Worm (Caenorhabditis elegans) whole organism, L2 larva: ENCODE results near the gene F08G12.3.
A peak's percentile ranks its signal among the peaks of the same experiment; 100 is the strongest.

ENCODE experiments used
- C34F6.9 ChIP-seq: fragments of 150-350 bp; optimal IDR thresholded peaks from 2 replicates; lab custom pipeline; 2014; ENCODE audit warnings: missing biosample characterization, missing genetic modification characterization
- F13H6.1 ChIP-seq: sonication (generic microtip); optimal IDR thresholded peaks from 2 replicates; lab custom pipeline; 2016; ENCODE audit warnings: missing genetic modification characterization, missing compliant biosample characterization
- R02D3.7 ChIP-seq: fragments of 150-350 bp; optimal IDR thresholded peaks from 2 replicates; lab custom pipeline; 2014; ENCODE audit warnings: missing biosample characterization, missing genetic modification characterization
- Y55F3AM.14 ChIP-seq: fragments of 200-800 bp; sonication (Bioruptor generic); optimal IDR thresholded peaks from 2 replicates; lab custom pipeline; 2018; ENCODE audit warnings: mild to moderate bottlenecking, missing genetic modification characterization, missing compliant biosample characterization
- ZK546.5 ChIP-seq: sonication (generic microtip); optimal IDR thresholded peaks from 2 replicates; lab custom pipeline; 2017; ENCODE audit warnings: missing biosample characterization, missing genetic modification characterization
- aly-2 ChIP-seq: fragments of 150-350 bp; optimal IDR thresholded peaks from 2 replicates; lab custom pipeline; 2014; ENCODE audit warnings: missing biosample characterization, missing genetic modification characterization
- ama-1 ChIP-seq: fragments of 150-350 bp; optimal IDR thresholded peaks from 2 replicates; lab custom pipeline; 2018; ENCODE audit warnings: inconsistent platforms
- blmp-1 ChIP-seq: sonication (generic microtip); optimal IDR thresholded peaks from 2 replicates; lab custom pipeline; 2017; ENCODE audit warnings: missing genetic modification characterization, mild to moderate bottlenecking, missing compliant biosample characterization, antibody characterized with exemption, moderate library complexity; ENCODE audit not compliant: insufficient read depth
- ceh-16 ChIP-seq: fragments of 150-350 bp; optimal IDR thresholded peaks from 2 replicates; lab custom pipeline; 2014; ENCODE audit warnings: missing biosample characterization, missing genetic modification characterization
- ceh-82 ChIP-seq: fragments of 150-350 bp; optimal IDR thresholded peaks from 2 replicates; lab custom pipeline; 2014; ENCODE audit warnings: missing biosample characterization, missing genetic modification characterization
- crh-2 ChIP-seq: sonication (generic microtip); optimal IDR thresholded peaks from 2 replicates; lab custom pipeline; 2017; ENCODE audit warnings: missing biosample characterization, missing genetic modification characterization
- dmd-4 ChIP-seq: sonication (generic microtip); optimal IDR thresholded peaks from 2 replicates; lab custom pipeline; 2017; ENCODE audit warnings: missing biosample characterization, missing genetic modification characterization
- egl-27 ChIP-seq: sonication (generic microtip); optimal IDR thresholded peaks from 3 replicates; lab custom pipeline; 2017; ENCODE audit warnings: missing biosample characterization, missing genetic modification reagents, missing genetic modification characterization
- elt-1 ChIP-seq: fragments of 150-350 bp; optimal IDR thresholded peaks from 2 replicates; lab custom pipeline; 2014; ENCODE audit warnings: missing biosample characterization, missing genetic modification characterization
- elt-3 ChIP-seq: sonication (generic microtip); optimal IDR thresholded peaks from 2 replicates; lab custom pipeline; 2017; ENCODE audit warnings: missing biosample characterization, missing genetic modification characterization
- fos-1 ChIP-seq: fragments of 150-350 bp; optimal IDR thresholded peaks from 2 replicates; lab custom pipeline; 2014; ENCODE audit warnings: missing biosample characterization, missing genetic modification characterization
- gmeb-1 ChIP-seq: fragments of 150-350 bp; optimal IDR thresholded peaks from 2 replicates; lab custom pipeline; 2014; ENCODE audit warnings: missing biosample characterization, missing genetic modification characterization
- lin-11 ChIP-seq: fragments of 150-350 bp; sonication (generic microtip); optimal IDR thresholded peaks from 2 replicates; lab custom pipeline; 2014; ENCODE audit warnings: missing biosample characterization, missing genetic modification characterization, inconsistent platforms, mixed read lengths
- lin-39 ChIP-seq: fragments of 150-350 bp; optimal IDR thresholded peaks from 2 replicates; lab custom pipeline; 2014; ENCODE audit warnings: missing biosample characterization, missing genetic modification reagents, missing genetic modification characterization
- lsy-2 ChIP-seq, 2 experiments: fragments of 150-350 bp in 1 of 2; sonication (generic microtip) in 1 of 2; optimal IDR thresholded peaks; 2 replicates each; lab custom pipeline; 2014 to 2017; ENCODE audit warnings: missing biosample characterization in 2 of 2, missing genetic modification characterization in 2 of 2
- mab-5 ChIP-seq: fragments of 150-350 bp; optimal IDR thresholded peaks from 2 replicates; lab custom pipeline; 2014; ENCODE audit warnings: missing biosample characterization, missing genetic modification characterization
- mbf-1 ChIP-seq: sonication (generic microtip); optimal IDR thresholded peaks from 2 replicates; lab custom pipeline; 2017; ENCODE audit warnings: missing biosample characterization, missing genetic modification characterization
- mdl-1 ChIP-seq, 2 experiments: fragments of 150-350 bp in 1 of 2; sonication (generic microtip) in 1 of 2; optimal IDR thresholded peaks; 2 replicates each; lab custom pipeline; 2017; ENCODE audit warnings: missing biosample characterization in 2 of 2, missing genetic modification characterization in 2 of 2
- nhr-10 ChIP-seq: sonication (generic microtip); optimal IDR thresholded peaks from 2 replicates; lab custom pipeline; 2017; ENCODE audit warnings: missing biosample characterization, missing genetic modification characterization
- nhr-11 ChIP-seq: fragments of 150-350 bp; optimal IDR thresholded peaks from 2 replicates; lab custom pipeline; 2014; ENCODE audit warnings: missing biosample characterization, missing genetic modification characterization
- nhr-129 ChIP-seq: fragments of 150-350 bp; optimal IDR thresholded peaks from 2 replicates; lab custom pipeline; 2014; ENCODE audit warnings: missing biosample characterization, missing genetic modification characterization
- nhr-21 ChIP-seq: fragments of 150-350 bp; optimal IDR thresholded peaks from 2 replicates; lab custom pipeline; 2014; ENCODE audit warnings: missing biosample characterization, missing genetic modification characterization
- nhr-23 ChIP-seq: fragments of 150-350 bp; optimal IDR thresholded peaks from 2 replicates; lab custom pipeline; 2014; ENCODE audit warnings: missing biosample characterization, missing genetic modification reagents, missing genetic modification characterization
- nhr-237 ChIP-seq: fragments of 150-350 bp; optimal IDR thresholded peaks from 2 replicates; lab custom pipeline; 2014; ENCODE audit warnings: missing biosample characterization, missing genetic modification characterization
- nhr-25 ChIP-seq: fragments of 150-350 bp; sonication (generic microtip); optimal IDR thresholded peaks from 3 replicates; lab custom pipeline; 2014; ENCODE audit warnings: missing biosample characterization, missing genetic modification characterization
- nhr-6 ChIP-seq: fragments of 150-350 bp; optimal IDR thresholded peaks from 2 replicates; lab custom pipeline; 2014; ENCODE audit warnings: missing biosample characterization, missing genetic modification characterization
- nhr-77 ChIP-seq: fragments of 150-350 bp; optimal IDR thresholded peaks from 2 replicates; lab custom pipeline; 2014; ENCODE audit warnings: missing biosample characterization, missing genetic modification characterization
- sem-4 ChIP-seq: fragments of 150-350 bp; optimal IDR thresholded peaks from 2 replicates; lab custom pipeline; 2014; ENCODE audit warnings: missing biosample characterization, missing genetic modification reagents, missing genetic modification characterization
- skn-1 ChIP-seq: sonication (generic microtip); optimal IDR thresholded peaks from 2 replicates; lab custom pipeline; 2017; ENCODE audit warnings: missing biosample characterization, missing genetic modification characterization
- sma-9 ChIP-seq, 2 experiments: fragments of 150-350 bp in 1 of 2; sonication (generic microtip) in 1 of 2; optimal IDR thresholded peaks; 2 replicates each; lab custom pipeline; 2014 to 2016; ENCODE audit warnings: missing genetic modification characterization in 2 of 2, mild to moderate bottlenecking in 1 of 2, missing biosample characterization in 1 of 2, missing compliant biosample characterization in 1 of 2, missing genetic modification reagents in 1 of 2, moderate library complexity in 1 of 2
- unc-39 ChIP-seq: fragments of 150-350 bp; optimal IDR thresholded peaks from 2 replicates; lab custom pipeline; 2014; ENCODE audit warnings: missing biosample characterization, missing genetic modification characterization
- unc-62 ChIP-seq: fragments of 150-350 bp; optimal IDR thresholded peaks from 2 replicates; lab custom pipeline; 2014; ENCODE audit warnings: missing biosample characterization, missing genetic modification reagents, missing genetic modification characterization
- zag-1 ChIP-seq: fragments of 150-350 bp; optimal IDR thresholded peaks from 2 replicates; lab custom pipeline; 2014; ENCODE audit warnings: missing biosample characterization, missing genetic modification characterization
- ztf-11 ChIP-seq: sonication (generic microtip); optimal IDR thresholded peaks from 2 replicates; lab custom pipeline; 2017; ENCODE audit warnings: missing biosample characterization, missing genetic modification characterization
- ztf-4 ChIP-seq: fragments of 150-350 bp; optimal IDR thresholded peaks from 2 replicates; lab custom pipeline; 2014; ENCODE audit warnings: missing biosample characterization, missing genetic modification characterization

F08G12.3 gene

ce11 chrX:11287617-11288016, 12.4 kb upstream of the F08G12.3 start, which contains the start of gene F38B2.4:
F38B2.4 (minus strand) TSS chrX:11287717.
- TF ChIP-seq Y55F3AM.14 (GFP tag; lab: Kevin White, UChicago): no peak
- no peak for TF ChIP-seq nhr-10 (tag; lab: Kevin White, UChicago)
- TF ChIP-seq ceh-82 (tag; lab: Kevin White, UChicago): no peak
- no peak for TF ChIP-seq ztf-4
- no peak for TF ChIP-seq nhr-23
- no peak for TF ChIP-seq egl-27 (tag; lab: Kevin White, UChicago)
- no peak for TF ChIP-seq ama-1 (lab: Kevin White, UChicago)
- TF ChIP-seq nhr-11 (tag; lab: Kevin White, UChicago): no peak
- no peak for TF ChIP-seq nhr-237
- TF ChIP-seq dmd-4 (tag; lab: Kevin White, UChicago): no peak
- TF ChIP-seq mab-5 (tag; lab: Kevin White, UChicago): no peak
- TF ChIP-seq nhr-129 (tag; lab: Kevin White, UChicago): no peak
- TF ChIP-seq crh-2 (tag; lab: Kevin White, UChicago): no peak
- TF ChIP-seq lin-39: no peak
- TF ChIP-seq, all 48 proteins: peak for 0

- TF ChIP-seq fos-1 (tag; lab: Kevin White, UChicago) (peak; percentile 87), skn-1 (tag; lab: Kevin White, UChicago) (peak; percentile 16), sma-9 (GFP tag; optimal IDR thresholded peaks at IDR 0.05; lab: Kevin White, UChicago) (peak; percentile 19), sma-9 (tag; optimal IDR thresholded peaks at IDR 0.05; lab: Kevin White, UChicago) (no peak), crh-2 (tag; lab: Kevin White, UChicago) (no peak)
- TF ChIP-seq, all 48 proteins: peak for 3
Observed at ce11 chrX:11289925-11290324, 10.1 kb upstream of the F08G12.3 start.

ce11 chrX:11290528-11290927, 9.5 kb upstream of the F08G12.3 start:
- TF ChIP-seq mbf-1 (tag; lab: Kevin White, UChicago): no peak
- TF ChIP-seq ceh-82 (tag; lab: Kevin White, UChicago): no peak
- no peak for TF ChIP-seq R02D3.7
- no peak for TF ChIP-seq elt-1 (tag; lab: Kevin White, UChicago)
- TF ChIP-seq nhr-6: no peak
- TF ChIP-seq lsy-2 (tag; optimal IDR thresholded peaks at IDR 0.05; lab: Kevin White, UChicago): no peak
- TF ChIP-seq F13H6.1 (tag; lab: Kevin White, UChicago): no peak
- no peak for TF ChIP-seq gmeb-1 (tag; lab: Kevin White, UChicago)
- no peak for TF ChIP-seq nhr-129 (tag; lab: Kevin White, UChicago)
- TF ChIP-seq nhr-10 (tag; lab: Kevin White, UChicago): no peak
- TF ChIP-seq fos-1 (tag; lab: Kevin White, UChicago): no peak
- TF ChIP-seq elt-3 (tag; lab: Kevin White, UChicago): no peak
- no peak for TF ChIP-seq C34F6.9
- TF ChIP-seq crh-2 (tag; lab: Kevin White, UChicago): no peak
- no peak for TF ChIP-seq blmp-1
- TF ChIP-seq nhr-25 (tag; lab: Kevin White, UChicago): no peak
- TF ChIP-seq mdl-1 (tag; optimal IDR thresholded peaks at IDR 0.05; lab: Kevin White, UChicago): no peak
- TF ChIP-seq lin-11 (tag; lab: Kevin White, UChicago): no peak
- TF ChIP-seq, all 48 proteins: peak for 0

- TF ChIP-seq nhr-237: no peak
- no peak for TF ChIP-seq nhr-21 (tag; lab: Kevin White, UChicago)
- TF ChIP-seq lin-39: no peak
- TF ChIP-seq, all 48 proteins: peak for 0
Observed at ce11 chrX:11296683-11297365, 3.2 kb upstream of the F08G12.3 start, which contains the start of gene inx-2. inx-2 (minus strand) TSS chrX:11296733.

ce11 chrX:11305773-11306172, 5.7 kb downstream of the F08G12.3 start, which contains the start of gene F08G12.1:
F08G12.1 (minus strand) TSS chrX:11305873.
- TF ChIP-seq ZK546.5 (no peak), mdl-1 (tag; optimal IDR thresholded peaks at IDR 0.05; lab: Kevin White, UChicago) (no peak), sem-4 (tag; lab: Kevin White, UChicago) (no peak), R02D3.7 (no peak), fos-1 (tag; lab: Kevin White, UChicago) (no peak), unc-62 (GFP tag; lab: Kevin White, UChicago) (no peak), ztf-4 (no peak), unc-39 (no peak), nhr-77 (tag; lab: Kevin White, UChicago) (no peak), ceh-16 (no peak), elt-1 (tag; lab: Kevin White, UChicago) (no peak), ztf-11 (tag; lab: Kevin White, UChicago) (no peak), aly-2 (tag; lab: Kevin White, UChicago) (no peak), zag-1 (tag; lab: Kevin White, UChicago) (no peak), crh-2 (tag; lab: Kevin White, UChicago) (no peak), ceh-82 (tag; lab: Kevin White, UChicago) (no peak)
